Worm (Caenorhabditis elegans) whole organism, early embryonic: ENCODE measurements around the gene F42G4.7.

Source experiments
- B0310.2 ChIP-seq: sonication (generic microtip); optimal IDR thresholded peaks from 2 replicates; lab custom pipeline; 2016; ENCODE audit warnings: mild to moderate bottlenecking, missing genetic modification characterization, missing compliant biosample characterization
- ama-1 ChIP-seq: fragments of 150-350 bp; optimal IDR thresholded peaks from 2 replicates; lab custom pipeline; 2014
- ceh-13 ChIP-seq: fragments of 200-800 bp; sonication (Bioruptor generic); optimal IDR thresholded peaks from 2 replicates; lab custom pipeline; 2018; ENCODE audit warnings: mild to moderate bottlenecking, missing genetic modification characterization, missing compliant biosample characterization
- ceh-36 ChIP-seq: sonication (generic microtip); optimal IDR thresholded peaks from 2 replicates; lab custom pipeline; 2016; ENCODE audit warnings: missing genetic modification characterization, inconsistent platforms, missing compliant biosample characterization
- flt-1 ChIP-seq: fragments of 200-800 bp; sonication (Bioruptor generic); IDR thresholded peaks from 2 replicates; pipeline ENCODE4 v1.3.6; 2022; ENCODE audit warnings: missing genetic modification characterization, missing compliant biosample characterization
- hmg-4 ChIP-seq: fragments of 200-800 bp; sonication (Bioruptor generic); optimal IDR thresholded peaks from 2 replicates; lab custom pipeline; 2018; ENCODE audit warnings: mild to moderate bottlenecking, missing genetic modification characterization, missing compliant biosample characterization
- hnd-1 ChIP-seq: sonication (generic microtip); optimal IDR thresholded peaks from 2 replicates; lab custom pipeline; 2016; ENCODE audit warnings: missing genetic modification characterization, missing compliant biosample characterization
- scrt-1 ChIP-seq: fragments of 200-800 bp; sonication (Bioruptor generic); IDR thresholded peaks from 2 replicates; pipeline ENCODE4 v1.3.6; 2022; ENCODE audit warnings: missing genetic modification characterization, missing compliant biosample characterization

- TF ChIP-seq B0310.2 (tag; lab: Kevin White, UChicago) (no peak), scrt-1 (GFP tag; lab: Robert Waterston, UW) (no peak), ama-1 (lab: Kevin White, UChicago) (no peak), flt-1 (no peak), hmg-4 (GFP tag; lab: Kevin White, UChicago) (no peak), hnd-1 (no peak), ceh-13 (GFP tag; lab: Kevin White, UChicago) (no peak), ceh-36 (no peak)
Observed at ce11 chrII:13059196-13059595, 12.1 kb upstream of the F42G4.7 start.
